Worm (Caenorhabditis elegans): Measurements from ENCODE around the gene C17F4.3.

The C17F4.3 gene

DNA sequence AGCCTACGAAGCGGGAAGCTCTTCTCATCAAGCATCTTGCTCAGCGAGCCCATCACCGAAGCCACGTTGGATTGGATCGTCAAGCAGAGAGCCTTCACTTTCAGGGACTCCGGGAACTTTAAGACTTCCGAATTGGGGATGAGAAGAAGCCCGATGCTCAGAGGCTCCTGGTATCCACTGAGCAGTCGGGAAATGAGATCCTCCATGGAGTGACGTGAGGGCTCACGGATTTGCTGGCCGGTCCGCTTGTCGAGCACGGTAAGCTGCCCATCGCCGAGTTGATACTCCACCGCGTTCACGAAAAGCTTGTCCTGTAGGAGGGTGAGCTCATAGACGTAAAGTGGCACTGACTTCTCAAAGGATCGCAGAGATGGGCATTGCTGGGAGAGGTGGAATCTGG is 7.2 kb downstream of the C17F4.3 start:
- TF ChIP-seq hlh-15 (tag; optimal IDR thresholded peaks at IDR 0.05), result no peak
- TF ChIP-seq syd-9 (tag; optimal IDR thresholded peaks at IDR 0.05), result no peak
- TF ChIP-seq madf-2 (tag; optimal IDR thresholded peaks at IDR 0.05), result no peak
- TF ChIP-seq ttx-3 (tag; optimal IDR thresholded peaks at IDR 0.05), result no peak
- TF ChIP-seq nfya-1 (tag; optimal IDR thresholded peaks at IDR 0.05), result no peak
- no peak for TF ChIP-seq che-1 (tag; optimal IDR thresholded peaks at IDR 0.05)
- no peak for TF ChIP-seq fkh-10 (GFP tag; optimal IDR thresholded peaks at IDR 0.05)
- no peak for TF ChIP-seq hlh-6 (tag; optimal IDR thresholded peaks at IDR 0.05)
- no peak for TF ChIP-seq K02D7.2 (tag; optimal IDR thresholded peaks at IDR 0.05)
- TF ChIP-seq sox-2 (GFP tag; IDR thresholded peaks at IDR 0.05), result no peak
- TF ChIP-seq ahr-1 (tag; optimal IDR thresholded peaks at IDR 0.05), result no peak
- no peak for TF ChIP-seq ceh-9 (tag; optimal IDR thresholded peaks at IDR 0.05)
- no peak for TF ChIP-seq tbx-2 (tag; optimal IDR thresholded peaks at IDR 0.05)

ce11 chrII:3248043-3248718 is 7.9 kb downstream of the C17F4.3 start, which contains the start of the genes fbxc-50 and C17F4.2:
Gene fbxc-50, minus strand, starts transcription at chrII:3248123.
Gene C17F4.2, plus strand, starts transcription at chrII:3248668.
- TF ChIP-seq mec-3 (tag; optimal IDR thresholded peaks at IDR 0.05; ENCODE audit: borderline replicate concordance), result no peak
- TF ChIP-seq pag-3 (tag; optimal IDR thresholded peaks at IDR 0.05; ENCODE audit: borderline replicate concordance), result no peak
- no peak for TF ChIP-seq nfya-1 (tag; optimal IDR thresholded peaks at IDR 0.05)
- no peak for TF ChIP-seq ceh-18 (tag; optimal IDR thresholded peaks at IDR 0.05)
- TF ChIP-seq ceh-34 (tag; optimal IDR thresholded peaks at IDR 0.05), result no peak
- no peak for TF ChIP-seq ceh-31 (tag; optimal IDR thresholded peaks at IDR 0.05)
- TF ChIP-seq eyg-1 (tag; optimal IDR thresholded peaks at IDR 0.05), result no peak
- TF ChIP-seq ceh-48 (tag; optimal IDR thresholded peaks at IDR 0.05), result no peak
- TF ChIP-seq ceh-2 (tag; optimal IDR thresholded peaks at IDR 0.05), result no peak
- TF ChIP-seq ceh-19 (GFP tag; optimal IDR thresholded peaks at IDR 0.05), result no peak
- TF ChIP-seq nhr-232 (tag; optimal IDR thresholded peaks at IDR 0.05), result no peak
- no peak for TF ChIP-seq ceh-22 (tag; optimal IDR thresholded peaks at IDR 0.05)
- TF ChIP-seq unc-42 (tag; optimal IDR thresholded peaks at IDR 0.05), result no peak
- TF ChIP-seq ceh-45 (GFP tag; IDR thresholded peaks at IDR 0.05), result no peak

- TF ChIP-seq fkh-6 (tag; optimal IDR thresholded peaks at IDR 0.05) (no peak), K09A11.1 (tag; optimal IDR thresholded peaks at IDR 0.05; ENCODE audit: insufficient read depth) (no peak), unc-42 (tag; optimal IDR thresholded peaks at IDR 0.05) (no peak)
Observed at ce11 chrII:3249406-3249805, 9.1 kb downstream of the C17F4.3 start, which contains the start of gene clec-124. Gene clec-124, plus strand, starts transcription at chrII:3249706.

DNA sequence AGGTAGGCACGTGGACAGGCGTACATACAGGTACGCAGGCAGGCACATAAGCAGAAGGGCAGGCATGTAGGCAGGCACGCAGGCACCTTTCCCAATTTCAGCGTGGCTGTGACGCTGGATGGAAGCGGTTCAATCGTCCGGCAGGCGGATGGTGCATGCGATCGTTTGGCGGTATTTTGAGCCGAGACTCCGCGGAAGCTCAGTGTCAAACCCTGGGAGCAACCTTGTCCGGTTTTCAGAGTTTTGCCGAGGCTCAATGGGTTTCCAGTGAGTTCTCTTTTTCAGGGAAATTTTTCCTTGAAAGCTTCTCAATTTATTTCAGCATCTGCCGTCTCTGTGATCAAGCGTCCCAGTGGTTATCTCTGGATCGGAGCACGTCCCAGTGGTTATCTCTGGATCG is 9.9 kb downstream of the C17F4.3 start:
- no peak for TF ChIP-seq ttx-3 (tag; optimal IDR thresholded peaks at IDR 0.05)
- TF ChIP-seq F13H6.1 (tag; optimal IDR thresholded peaks at IDR 0.05), result no peak
- TF ChIP-seq ztf-16 (tag; optimal IDR thresholded peaks at IDR 0.05), result no peak
- TF ChIP-seq ceh-24 (tag; optimal IDR thresholded peaks at IDR 0.05), result no peak
- TF ChIP-seq ref-2 (tag; optimal IDR thresholded peaks at IDR 0.05), result no peak
- no peak for TF ChIP-seq hlh-30 (tag; optimal IDR thresholded peaks at IDR 0.05; ENCODE audit: insufficient read depth)
- no peak for TF ChIP-seq T23F11.4 (GFP tag; optimal IDR thresholded peaks at IDR 0.05)
- TF ChIP-seq pag-3 (tag; optimal IDR thresholded peaks at IDR 0.05; ENCODE audit: borderline replicate concordance), result no peak
- TF ChIP-seq K02D7.2 (tag; optimal IDR thresholded peaks at IDR 0.05), result no peak
- no peak for TF ChIP-seq ceh-34 (tag; optimal IDR thresholded peaks at IDR 0.05)
- TF ChIP-seq pat-9 (tag; optimal IDR thresholded peaks at IDR 0.05), result no peak
- no peak for TF ChIP-seq fkh-10 (GFP tag; optimal IDR thresholded peaks at IDR 0.05)
- TF ChIP-seq ceh-31 (tag; optimal IDR thresholded peaks at IDR 0.05), result no peak
- no peak for TF ChIP-seq ceh-18 (tag; optimal IDR thresholded peaks at IDR 0.05)
- no peak for TF ChIP-seq hlh-8 (tag; optimal IDR thresholded peaks at IDR 0.05)
- no peak for TF ChIP-seq npax-4 (tag; optimal IDR thresholded peaks at IDR 0.05)
